Worm (Caenorhabditis elegans) whole organism, L4 larva: Measurements from ENCODE around the gene ocr-2.

Experiments used
- Y105C5A.15 ChIP-seq: fragments of 200-800 bp; sonication (Bioruptor generic); IDR thresholded peaks from 2 replicates; pipeline ENCODE4 v1.3.6; 2022; ENCODE audit warnings: missing genetic modification characterization, missing compliant biosample characterization
- Y48G9A.11 ChIP-seq: fragments of 200-800 bp; sonication (Bioruptor generic); IDR thresholded peaks from 2 replicates; pipeline ENCODE4 v1.3.6; 2022; ENCODE audit warnings: missing genetic modification reagents, missing genetic modification characterization, missing compliant biosample characterization
- Y5F2A.4 ChIP-seq: fragments of 200-800 bp; sonication (Bioruptor generic); optimal IDR thresholded peaks from 2 replicates; lab custom pipeline; 2018; ENCODE audit warnings: mild to moderate bottlenecking, missing genetic modification characterization, missing compliant biosample characterization
- Y75B8A.6 ChIP-seq: fragments of 200-800 bp; sonication (Bioruptor generic); IDR thresholded peaks from 2 replicates; pipeline ENCODE4 v1.3.6; 2022; ENCODE audit warnings: missing genetic modification reagents, missing genetic modification characterization, missing compliant biosample characterization
- ZK337.2 ChIP-seq: fragments of 200-800 bp; sonication (Bioruptor generic); IDR thresholded peaks from 2 replicates; pipeline ENCODE4 v1.3.6; 2022; ENCODE audit warnings: missing genetic modification reagents, missing genetic modification characterization, missing compliant biosample characterization
- aha-1 ChIP-seq: fragments of 150-350 bp; peaks from one replicate; lab custom pipeline; 2014; ENCODE audit warnings: missing biosample characterization, missing genetic modification characterization
- ctbp-1 ChIP-seq: fragments of 200-800 bp; sonication (Bioruptor generic); IDR thresholded peaks from 2 replicates; pipeline ENCODE4 v1.3.6; 2022; ENCODE audit warnings: missing genetic modification reagents, missing genetic modification characterization, missing compliant biosample characterization
- daf-12 ChIP-seq: fragments of 150-350 bp; optimal IDR thresholded peaks from 2 replicates; lab custom pipeline; 2014; ENCODE audit warnings: missing biosample characterization, missing genetic modification reagents, missing genetic modification characterization
- dmd-6 ChIP-seq: fragments of 200-800 bp; sonication (Bioruptor generic); IDR thresholded peaks from 2 replicates; pipeline ENCODE4 v1.3.6; 2022; ENCODE audit warnings: missing genetic modification reagents, missing genetic modification characterization, missing compliant biosample characterization
- dmd-9 ChIP-seq: fragments of 200-800 bp; sonication (Bioruptor generic); IDR thresholded peaks from 2 replicates; pipeline ENCODE4 v1.3.6; 2022; ENCODE audit warnings: missing genetic modification reagents, missing genetic modification characterization, missing compliant biosample characterization
- dve-1 ChIP-seq: sonication (generic microtip); optimal IDR thresholded peaks from 2 replicates; lab custom pipeline; 2017; ENCODE audit warnings: antibody characterized with exemption, mild to moderate bottlenecking, missing genetic modification characterization, missing compliant biosample characterization; ENCODE audit not compliant: insufficient read depth
- egl-43 ChIP-seq: fragments of 200-800 bp; sonication (Bioruptor generic); IDR thresholded peaks from 2 replicates; pipeline ENCODE4 v1.3.6; 2022; ENCODE audit warnings: missing genetic modification reagents, missing genetic modification characterization, missing compliant biosample characterization
- fkh-10 ChIP-seq: fragments of 150-350 bp; optimal IDR thresholded peaks from 2 replicates; lab custom pipeline; 2014; ENCODE audit warnings: missing biosample characterization, missing genetic modification reagents, missing genetic modification characterization
- fos-1 ChIP-seq: fragments of 150-350 bp; optimal IDR thresholded peaks from 2 replicates; lab custom pipeline; 2014; ENCODE audit warnings: missing biosample characterization, missing genetic modification characterization
- hif-1 ChIP-seq, 2 experiments: sonication (generic microtip); optimal IDR thresholded peaks; 2 replicates each; lab custom pipeline; 2016 to 2017; ENCODE audit warnings: missing compliant biosample characterization in 2 of 2, missing genetic modification characterization in 2 of 2, missing genetic modification reagents in 2 of 2, missing genotype in 2 of 2, mild to moderate bottlenecking in 1 of 2
- hlh-11 ChIP-seq: fragments of 200-800 bp; sonication (Bioruptor generic); optimal IDR thresholded peaks from 2 replicates; lab custom pipeline; 2018; ENCODE audit warnings: mild to moderate bottlenecking, missing genetic modification characterization, missing compliant biosample characterization
- jun-1 ChIP-seq: fragments of 150-350 bp; optimal IDR thresholded peaks from 2 replicates; lab custom pipeline; 2014; ENCODE audit warnings: missing biosample characterization, missing genetic modification reagents, missing genetic modification characterization
- lin-1 ChIP-seq: fragments of 200-800 bp; sonication (Bioruptor generic); IDR thresholded peaks from 2 replicates; pipeline ENCODE4 v1.3.6; 2022; ENCODE audit warnings: missing genetic modification reagents, missing genetic modification characterization, missing compliant biosample characterization
- lin-15B ChIP-seq: fragments of 150-350 bp; sonication (generic microtip); optimal IDR thresholded peaks from 3 replicates; lab custom pipeline; 2014; ENCODE audit warnings: missing biosample characterization, missing genetic modification characterization
- lin-39 ChIP-seq: fragments of 150-350 bp; optimal IDR thresholded peaks from 2 replicates; lab custom pipeline; 2014; ENCODE audit warnings: missing biosample characterization, missing genetic modification reagents, missing genetic modification characterization
- lsy-2 ChIP-seq, 2 experiments: fragments of 150-350 bp in 1 of 2; sonication (generic microtip) in 1 of 2; optimal IDR thresholded peaks; 2 replicates each; lab custom pipeline; 2014 to 2017; ENCODE audit warnings: missing biosample characterization in 2 of 2, missing genetic modification characterization in 2 of 2
- mdl-1 ChIP-seq, 2 experiments: fragments of 150-350 bp in 1 of 2; sonication (generic microtip) in 1 of 2; optimal IDR thresholded peaks; 2 replicates each; lab custom pipeline; 2014 to 2017; ENCODE audit warnings: missing biosample characterization in 2 of 2, missing genetic modification characterization in 2 of 2
- mdt-29 ChIP-seq: fragments of 200-800 bp; sonication (Bioruptor generic); IDR thresholded peaks from 2 replicates; pipeline ENCODE4 v1.3.6; 2022; ENCODE audit warnings: missing genetic modification reagents, missing genetic modification characterization, missing compliant biosample characterization
- mep-1 ChIP-seq: fragments of 150-350 bp; sonication (generic microtip); optimal IDR thresholded peaks from 3 replicates; lab custom pipeline; 2014; ENCODE audit warnings: missing biosample characterization, missing genetic modification characterization
- nhr-102 ChIP-seq: sonication (generic microtip); optimal IDR thresholded peaks from 2 replicates; lab custom pipeline; 2016; ENCODE audit warnings: mild to moderate bottlenecking, missing genetic modification characterization, moderate library complexity, missing compliant biosample characterization
- nhr-11 ChIP-seq: fragments of 150-350 bp; optimal IDR thresholded peaks from 2 replicates; lab custom pipeline; 2014; ENCODE audit warnings: missing biosample characterization, missing genetic modification characterization
- nhr-111 ChIP-seq: fragments of 200-800 bp; sonication (Bioruptor generic); optimal IDR thresholded peaks from 2 replicates; lab custom pipeline; 2018; ENCODE audit warnings: mild to moderate bottlenecking, missing genetic modification characterization, missing compliant biosample characterization
- nhr-28 ChIP-seq: fragments of 150-350 bp; optimal IDR thresholded peaks from 2 replicates; lab custom pipeline; 2014; ENCODE audit warnings: missing biosample characterization, missing genetic modification characterization
- nhr-42 ChIP-seq: fragments of 200-800 bp; sonication (Bioruptor generic); IDR thresholded peaks from 2 replicates; pipeline ENCODE4 v1.3.6; 2022; ENCODE audit warnings: missing genetic modification characterization, missing compliant biosample characterization
- nhr-6 ChIP-seq: fragments of 150-350 bp; optimal IDR thresholded peaks from 2 replicates; lab custom pipeline; 2014; ENCODE audit warnings: missing biosample characterization, missing genetic modification characterization
- nhr-77 ChIP-seq: fragments of 150-350 bp; optimal IDR thresholded peaks from 2 replicates; lab custom pipeline; 2014; ENCODE audit warnings: missing biosample characterization, missing genetic modification characterization
- pqm-1 ChIP-seq: sonication (generic microtip); optimal IDR thresholded peaks from 2 replicates; lab custom pipeline; 2017; ENCODE audit warnings: missing biosample characterization, missing genetic modification characterization
- set-16 ChIP-seq: fragments of 200-800 bp; sonication (Bioruptor generic); IDR thresholded peaks from 2 replicates; pipeline ENCODE4 v1.3.6; 2022; ENCODE audit warnings: missing genetic modification reagents, missing genetic modification characterization, missing compliant biosample characterization
- spr-3 ChIP-seq: fragments of 200-800 bp; sonication (Bioruptor generic); optimal IDR thresholded peaks from 2 replicates; lab custom pipeline; 2018; ENCODE audit warnings: mild to moderate bottlenecking, missing genetic modification characterization, missing compliant biosample characterization
- tag-97 ChIP-seq: fragments of 200-800 bp; sonication (Bioruptor generic); IDR thresholded peaks from 2 replicates; pipeline ENCODE4 v1.3.6; 2022; ENCODE audit warnings: missing genetic modification characterization, missing compliant biosample characterization
- unc-130 ChIP-seq: sonication (generic microtip); optimal IDR thresholded peaks from 2 replicates; lab custom pipeline; 2016; ENCODE audit warnings: missing genetic modification reagents, missing genetic modification characterization, missing compliant biosample characterization
- zfp-2 ChIP-seq: sonication (generic microtip); optimal IDR thresholded peaks from 2 replicates; lab custom pipeline; 2016; ENCODE audit warnings: mild to moderate bottlenecking, missing genetic modification characterization, missing compliant biosample characterization
- zfp-3 ChIP-seq: fragments of 200-800 bp; sonication (Bioruptor generic); conservative IDR thresholded peaks from 2 replicates; pipeline ENCODE4 v1.3.6; 2022; ENCODE audit warnings: missing genetic modification reagents, missing genetic modification characterization, missing compliant biosample characterization

ocr-2 gene

ce11 chrIV:8252856-8253255 is 33.0 kb upstream of the ocr-2 start (continued):
- TF ChIP-seq nhr-11 (tag; lab: Kevin White, UChicago) (no peak), lin-1 (GFP tag; lab: Robert Waterston, UW) (peak; percentile 83; the same call in 1 of the 2 replicates), nhr-6 (tag; lab: Kevin White, UChicago) (peak; percentile 25), dmd-6 (GFP tag; lab: Robert Waterston, UW) (peak; percentile 78)

ce11 chrIV:8251346-8251745 is 31.5 kb upstream of the ocr-2 start:
- TF ChIP-seq nhr-6 (tag; lab: Kevin White, UChicago) (no peak), nhr-28 (peak; percentile 38), daf-12 (tag; lab: Kevin White, UChicago) (no peak), fkh-10 (no peak), nhr-111 (GFP tag; lab: Kevin White, UChicago) (no peak), set-16 (GFP tag; lab: Robert Waterston, UW) (no peak), Y75B8A.6 (no peak), nhr-102 (tag; lab: Kevin White, UChicago) (no peak), mdt-29 (GFP tag; lab: Robert Waterston, UW) (no peak), fos-1 (tag; lab: Kevin White, UChicago) (no peak), unc-130 (no peak), hif-1 (tag; optimal IDR thresholded peaks at IDR 0.05; lab: Kevin White, UChicago) (no peak), dmd-6 (GFP tag; lab: Robert Waterston, UW) (peak; percentile 75), mdl-1 (tag; optimal IDR thresholded peaks at IDR 0.05; lab: Kevin White, UChicago) (peak in 1 of 2 experiments; percentile 45), spr-3 (GFP tag; lab: Kevin White, UChicago) (no peak), Y48G9A.11 (GFP tag; lab: Robert Waterston, UW) (no peak), lin-39 (tag; lab: Kevin White, UChicago) (no peak), nhr-77 (tag; lab: Kevin White, UChicago) (peak; percentile 6), dve-1 (peak; percentile 69), egl-43 (GFP tag; lab: Robert Waterston, UW) (no peak), lin-15B (tag; lab: Kevin White, UChicago) (no peak), lsy-2 (tag; optimal IDR thresholded peaks at IDR 0.05; lab: Kevin White, UChicago) (no peak), jun-1 (tag; lab: Kevin White, UChicago) (no peak), pqm-1 (tag; lab: Kevin White, UChicago) (peak; percentile 29), nhr-42 (GFP tag; lab: Robert Waterston, UW) (no peak), zfp-3 (no peak), Y5F2A.4 (no peak), mep-1 (tag; lab: Kevin White, UChicago) (peak; percentile 26), tag-97 (no peak), ctbp-1 (no peak), hlh-11 (tag; lab: Kevin White, UChicago) (peak; percentile 21), ZK337.2 (no peak), dmd-9 (no peak)
- TF ChIP-seq, all 104 proteins: peak for 8

ce11 chrIV:8247341-8247740 is 27.5 kb upstream of the ocr-2 start:
- TF ChIP-seq aha-1 (tag; lab: Kevin White, UChicago) (peak; percentile 31), zfp-2 (no peak)
- TF ChIP-seq, all 104 proteins: peak for 1

- no peak for TF ChIP-seq Y5F2A.4
- TF ChIP-seq nhr-6 (tag; lab: Kevin White, UChicago): no peak
- TF ChIP-seq hlh-11 (tag; lab: Kevin White, UChicago): no peak
- no peak for TF ChIP-seq Y105C5A.15 (GFP tag; lab: Robert Waterston, UW)
These were observed 24.2 kb upstream of the ocr-2 start, which contains the start of gene T09A12.1 for ce11 chrIV:8244112-8244511. Gene T09A12.1 (plus strand): TSS chrIV:8244412.
